Worm (Caenorhabditis elegans) whole organism, L4 larva: ENCODE results near the gene srh-34.

Source experiments
- F26F4.8 ChIP-seq: fragments of 200-800 bp; sonication (Bioruptor generic); conservative IDR thresholded peaks from 2 replicates; pipeline ENCODE4 v1.3.6; 2022; ENCODE audit warnings: missing genetic modification characterization, missing compliant biosample characterization
- F44E2.7 ChIP-seq: fragments of 200-800 bp; sonication (Bioruptor generic); IDR thresholded peaks from 2 replicates; pipeline ENCODE4 v2.1.2; 2022; ENCODE audit warnings: missing genetic modification characterization, missing compliant biosample characterization
- Y5F2A.4 ChIP-seq: fragments of 200-800 bp; sonication (Bioruptor generic); optimal IDR thresholded peaks from 2 replicates; lab custom pipeline; 2018; ENCODE audit warnings: mild to moderate bottlenecking, missing genetic modification characterization, missing compliant biosample characterization
- aha-1 ChIP-seq: fragments of 150-350 bp; peaks from one replicate; lab custom pipeline; 2014; ENCODE audit warnings: missing biosample characterization, missing genetic modification characterization
- ceh-32 ChIP-seq: sonication (generic microtip); optimal IDR thresholded peaks from 2 replicates; lab custom pipeline; 2016; ENCODE audit warnings: mild to moderate bottlenecking, missing genetic modification characterization, missing compliant biosample characterization; ENCODE audit not compliant: poor library complexity
- ceh-44 ChIP-seq: fragments of 200-800 bp; sonication (Bioruptor generic); IDR thresholded peaks from 2 replicates; pipeline ENCODE4 v1.3.6; 2022; ENCODE audit warnings: missing genetic modification reagents, missing genetic modification characterization, missing compliant biosample characterization
- ctbp-1 ChIP-seq: fragments of 200-800 bp; sonication (Bioruptor generic); IDR thresholded peaks from 2 replicates; pipeline ENCODE4 v1.3.6; 2022; ENCODE audit warnings: missing genetic modification reagents, missing genetic modification characterization, missing compliant biosample characterization
- daf-16 ChIP-seq, 3 experiments: sonication (generic microtip); optimal IDR thresholded peaks; 2 replicates each; lab custom pipeline; 2016 to 2017; ENCODE audit warnings: missing genetic modification characterization in 3 of 3, missing genetic modification reagents in 3 of 3, mild to moderate bottlenecking in 2 of 3, missing compliant biosample characterization in 2 of 3, missing biosample characterization in 1 of 3, moderate library complexity in 1 of 3
- daf-19 ChIP-seq: fragments of 200-800 bp; sonication (Bioruptor generic); conservative IDR thresholded peaks from 2 replicates; pipeline ENCODE4 v1.3.6; 2022; ENCODE audit warnings: missing genetic modification characterization, missing compliant biosample characterization
- dmd-6 ChIP-seq: fragments of 200-800 bp; sonication (Bioruptor generic); IDR thresholded peaks from 2 replicates; pipeline ENCODE4 v1.3.6; 2022; ENCODE audit warnings: missing genetic modification reagents, missing genetic modification characterization, missing compliant biosample characterization
- dmd-9 ChIP-seq: fragments of 200-800 bp; sonication (Bioruptor generic); IDR thresholded peaks from 2 replicates; pipeline ENCODE4 v1.3.6; 2022; ENCODE audit warnings: missing genetic modification reagents, missing genetic modification characterization, missing compliant biosample characterization
- duxl-1 ChIP-seq: sonication (generic microtip); optimal IDR thresholded peaks from 2 replicates; lab custom pipeline; 2016; ENCODE audit warnings: mild to moderate bottlenecking, missing genetic modification characterization, moderate library complexity, missing compliant biosample characterization; ENCODE audit not compliant: poor library complexity
- dve-1 ChIP-seq: sonication (generic microtip); optimal IDR thresholded peaks from 2 replicates; lab custom pipeline; 2017; ENCODE audit warnings: antibody characterized with exemption, mild to moderate bottlenecking, missing genetic modification characterization, missing compliant biosample characterization; ENCODE audit not compliant: insufficient read depth
- egl-43 ChIP-seq: fragments of 200-800 bp; sonication (Bioruptor generic); IDR thresholded peaks from 2 replicates; pipeline ENCODE4 v1.3.6; 2022; ENCODE audit warnings: missing genetic modification reagents, missing genetic modification characterization, missing compliant biosample characterization
- fkh-10 ChIP-seq: fragments of 150-350 bp; optimal IDR thresholded peaks from 2 replicates; lab custom pipeline; 2014; ENCODE audit warnings: missing biosample characterization, missing genetic modification reagents, missing genetic modification characterization
- hlh-11 ChIP-seq: fragments of 200-800 bp; sonication (Bioruptor generic); optimal IDR thresholded peaks from 2 replicates; lab custom pipeline; 2018; ENCODE audit warnings: mild to moderate bottlenecking, missing genetic modification characterization, missing compliant biosample characterization
- hlh-30 ChIP-seq: sonication (generic microtip); optimal IDR thresholded peaks from 2 replicates; lab custom pipeline; 2017; ENCODE audit warnings: antibody characterized with exemption, mild to moderate bottlenecking, missing genetic modification characterization, missing compliant biosample characterization; ENCODE audit not compliant: insufficient read depth
- hmg-1.1 ChIP-seq: fragments of 200-800 bp; sonication (Bioruptor generic); IDR thresholded peaks from 2 replicates; pipeline ENCODE4 v1.3.6; 2022; ENCODE audit warnings: missing genetic modification reagents, missing genetic modification characterization, missing compliant biosample characterization
- lim-7 ChIP-seq: fragments of 200-800 bp; sonication (Bioruptor generic); IDR thresholded peaks from 2 replicates; pipeline ENCODE4 v1.3.6; 2022; ENCODE audit warnings: missing genetic modification characterization, missing compliant biosample characterization
- lin-15B ChIP-seq: fragments of 150-350 bp; sonication (generic microtip); optimal IDR thresholded peaks from 3 replicates; lab custom pipeline; 2014; ENCODE audit warnings: missing biosample characterization, missing genetic modification characterization
- nhr-102 ChIP-seq: sonication (generic microtip); optimal IDR thresholded peaks from 2 replicates; lab custom pipeline; 2016; ENCODE audit warnings: mild to moderate bottlenecking, missing genetic modification characterization, moderate library complexity, missing compliant biosample characterization
- nhr-28 ChIP-seq: fragments of 150-350 bp; optimal IDR thresholded peaks from 2 replicates; lab custom pipeline; 2014; ENCODE audit warnings: missing biosample characterization, missing genetic modification characterization
- php-3 ChIP-seq: fragments of 200-800 bp; sonication (Bioruptor generic); IDR thresholded peaks from 2 replicates; pipeline ENCODE4 v1.3.6; 2022; ENCODE audit warnings: missing genetic modification reagents, missing genetic modification characterization, missing compliant biosample characterization
- pqm-1 ChIP-seq: sonication (generic microtip); optimal IDR thresholded peaks from 2 replicates; lab custom pipeline; 2017; ENCODE audit warnings: missing biosample characterization, missing genetic modification characterization
- rbr-2 ChIP-seq: sonication (generic microtip); optimal IDR thresholded peaks from 2 replicates; lab custom pipeline; 2016; ENCODE audit warnings: missing genotype, missing genetic modification characterization, missing compliant biosample characterization
- set-16 ChIP-seq: fragments of 200-800 bp; sonication (Bioruptor generic); IDR thresholded peaks from 2 replicates; pipeline ENCODE4 v1.3.6; 2022; ENCODE audit warnings: missing genetic modification reagents, missing genetic modification characterization, missing compliant biosample characterization
- tra-1 ChIP-seq: fragments of 200-800 bp; sonication (Bioruptor generic); IDR thresholded peaks from 2 replicates; pipeline ENCODE4 v1.3.6; 2022; ENCODE audit warnings: missing genetic modification reagents, missing genetic modification characterization, missing compliant biosample characterization
- unc-130 ChIP-seq: sonication (generic microtip); optimal IDR thresholded peaks from 2 replicates; lab custom pipeline; 2016; ENCODE audit warnings: missing genetic modification reagents, missing genetic modification characterization, missing compliant biosample characterization
- unc-39 ChIP-seq: sonication (generic microtip); optimal IDR thresholded peaks from 2 replicates; lab custom pipeline; 2017; ENCODE audit warnings: missing biosample characterization, missing genetic modification characterization
- unc-62 ChIP-seq, 3 experiments: fragments of 150-350 bp in 1 of 3; sonication (generic microtip); optimal IDR thresholded peaks in 2 of 3; peaks in 1 of 3; 1 replicate in 1 of 3; 2 replicates in 2 of 3; lab custom pipeline; 2014 to 2017; ENCODE audit warnings: missing biosample characterization in 3 of 3, missing genetic modification characterization in 3 of 3, missing genetic modification reagents in 3 of 3, missing genotype in 1 of 3
- zip-11 ChIP-seq: fragments of 200-800 bp; sonication (Bioruptor generic); IDR thresholded peaks from 2 replicates; pipeline ENCODE4 v1.3.6; 2022; ENCODE audit warnings: missing genetic modification characterization, missing compliant biosample characterization
- ztf-7 ChIP-seq: fragments of 150-350 bp; optimal IDR thresholded peaks from 2 replicates; lab custom pipeline; 2014; ENCODE audit warnings: missing biosample characterization, missing genetic modification characterization

Gene srh-34

DNA sequence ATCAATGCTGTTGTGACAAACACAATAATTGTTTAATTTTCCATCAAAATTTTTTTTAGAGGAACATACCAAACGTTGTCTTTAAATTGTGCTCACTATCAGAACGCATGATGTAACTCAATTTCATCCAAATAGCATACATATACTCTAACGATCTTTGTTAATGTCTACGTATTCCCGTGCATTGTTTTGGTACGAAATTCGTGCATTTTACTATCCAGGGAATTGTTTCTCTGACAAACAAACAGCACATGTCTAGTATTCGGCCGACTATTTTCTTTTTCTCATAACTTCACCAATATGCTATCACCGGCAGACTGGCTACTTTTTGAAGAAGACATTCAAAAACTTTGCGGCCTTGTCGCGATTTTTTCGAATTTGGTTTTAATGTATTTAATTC is 45.0 kb upstream of the srh-34 start, which contains the start of gene str-196:
Gene str-196 (plus strand): TSS at position 301 of the 400 bp plus-strand sequence.
- TF ChIP-seq hmg-1.1 (no peak), unc-130 (no peak), F26F4.8 (GFP tag; lab: Robert Waterston, UW) (no peak), ceh-32 (tag; lab: Kevin White, UChicago) (no peak), ceh-44 (GFP tag; lab: Robert Waterston, UW) (no peak), zip-11 (GFP tag; lab: Robert Waterston, UW) (no peak), lin-15B (tag; lab: Kevin White, UChicago) (no peak)

DNA sequence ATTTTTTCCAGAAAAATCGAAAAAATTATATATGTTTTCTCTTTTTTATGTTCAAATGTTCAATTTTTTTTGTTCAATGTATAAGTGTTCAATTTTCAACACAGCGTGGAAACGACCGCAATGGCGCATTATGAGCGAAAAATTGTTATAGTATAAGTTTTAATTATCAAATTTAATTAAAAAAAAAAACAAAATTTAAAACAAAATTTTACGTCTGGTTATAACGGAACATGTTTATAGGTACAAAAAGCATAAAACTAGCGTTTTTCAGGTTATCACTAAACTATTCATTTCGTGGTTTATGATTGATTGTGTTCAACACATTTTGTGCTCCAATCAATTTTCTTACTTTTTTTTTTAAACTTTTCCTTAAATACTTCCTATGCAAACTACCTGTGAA is 42.8 kb upstream of the srh-34 start, which contains the start of gene nhr-106:
Gene nhr-106 (plus strand): TSS at position 301 of the 400 bp plus-strand sequence.
- TF ChIP-seq pqm-1 (tag; lab: Kevin White, UChicago) (peak; percentile 20), daf-19 (GFP tag; lab: Robert Waterston, UW) (no peak), daf-16 (GFP tag; optimal IDR thresholded peaks at IDR 0.05; lab: Kevin White, UChicago) (no peak), daf-16 (tag; optimal IDR thresholded peaks at IDR 0.05; lab: Kevin White, UChicago) (peak; percentile 26), dve-1 (tag; lab: Kevin White, UChicago) (no peak), dmd-6 (GFP tag; lab: Robert Waterston, UW) (peak; percentile 48; the same call in 1 of the 2 replicates), unc-62 (GFP tag; optimal IDR thresholded peaks at IDR 0.05 in 1 of 2; lab: Kevin White, UChicago) (no peak), unc-62 (tag; optimal IDR thresholded peaks at IDR 0.05; lab: Kevin White, UChicago) (no peak), nhr-28 (tag; lab: Kevin White, UChicago) (peak; percentile 78), unc-130 (no peak), zip-11 (GFP tag; lab: Robert Waterston, UW) (no peak)

DNA sequence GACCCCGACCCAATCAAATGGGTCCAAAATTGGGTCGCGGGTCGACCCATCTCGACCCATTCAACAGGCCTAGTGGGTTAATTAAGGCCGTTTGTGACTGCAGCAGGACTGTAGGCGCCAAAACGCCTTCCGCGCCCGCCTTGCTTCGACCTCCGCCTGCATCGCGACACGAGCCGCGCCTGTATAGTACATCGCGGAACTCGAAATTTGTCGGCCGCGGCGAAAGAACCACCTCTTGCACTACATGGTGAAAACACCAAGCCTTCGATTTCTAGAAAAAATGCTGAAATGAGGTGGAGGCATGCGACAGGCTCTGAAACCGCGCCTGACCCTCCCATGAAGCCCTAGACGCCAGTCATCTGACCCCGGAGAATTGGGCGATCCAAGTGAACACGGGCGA is 41.5 kb upstream of the srh-34 start:
- TF ChIP-seq F44E2.7 (GFP tag; lab: Robert Waterston, UW) (no peak), lim-7 (0 out of 2 replicates have a peak, but pooled peaks have one; percentile 3), aha-1 (tag; lab: Kevin White, UChicago) (peak; percentile 11), set-16 (GFP tag; lab: Robert Waterston, UW) (peak; percentile 64), egl-43 (0 out of 2 replicates have a peak, but pooled peaks have one; percentile 63)
- TF ChIP-seq, all 104 proteins: peak for 4

ce11 chrV:486684-487083 is 40.2 kb upstream of the srh-34 start, which contains the start of gene nhr-211:
Gene nhr-211 (plus strand): TSS chrV:486984.
- TF ChIP-seq dmd-9 (no peak), dve-1 (tag; lab: Kevin White, UChicago) (no peak)

DNA sequence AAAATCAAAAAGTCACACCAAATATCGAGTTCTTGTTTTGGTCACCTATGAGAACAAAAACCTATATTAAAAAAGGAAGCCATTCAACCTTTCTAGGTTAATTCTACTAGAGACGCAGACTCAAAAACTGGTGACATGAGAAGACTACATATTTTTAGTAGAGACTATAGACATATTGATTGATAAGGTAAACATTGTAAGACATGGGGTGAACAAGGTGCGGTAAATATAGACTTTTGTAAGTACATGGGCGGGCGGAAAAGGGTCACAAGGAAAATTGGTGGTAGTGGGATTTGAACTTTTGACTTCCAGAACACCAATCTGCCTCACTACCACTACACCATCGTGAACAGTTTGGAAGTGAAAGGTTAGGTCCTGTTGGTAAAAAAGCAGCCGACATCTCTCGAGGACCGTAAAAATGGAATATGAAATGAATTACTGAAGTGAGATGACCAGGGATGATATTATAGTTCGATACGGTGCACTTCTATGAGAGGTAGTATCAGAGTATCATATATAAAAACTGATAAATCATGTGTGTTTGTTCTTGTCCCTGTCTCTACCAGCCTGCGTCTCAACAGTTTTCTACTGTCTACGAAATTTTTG is 37.9 kb upstream of the srh-34 start, which contains the start of gene nhr-212:
Gene nhr-212 (plus strand): TSS at position 573 of the 606 bp plus-strand sequence.
- TF ChIP-seq daf-16 (GFP tag; optimal IDR thresholded peaks at IDR 0.05; lab: Kevin White, UChicago): no peak
- peak; percentile 47 for TF ChIP-seq daf-16 (tag; optimal IDR thresholded peaks at IDR 0.05; lab: Kevin White, UChicago)
- TF ChIP-seq duxl-1 (tag; lab: Kevin White, UChicago): no peak
- peak; percentile 82 for TF ChIP-seq nhr-28 (tag; lab: Kevin White, UChicago)
- no peak for TF ChIP-seq fkh-10 (GFP tag; lab: Kevin White, UChicago)
- peak; percentile 45 for TF ChIP-seq dve-1 (tag; lab: Kevin White, UChicago)
- TF ChIP-seq nhr-102: no peak
- peak; percentile 25; the same call in 1 of the 2 replicates for TF ChIP-seq dmd-6 (GFP tag; lab: Robert Waterston, UW)
- TF ChIP-seq hlh-11 (tag; lab: Kevin White, UChicago): peak; percentile 26
- 0 out of 2 replicates have a peak, but pooled peaks have one; percentile 16 for TF ChIP-seq tra-1 (GFP tag; lab: Robert Waterston, UW)
- TF ChIP-seq hlh-30: peak; percentile 28
- no peak for TF ChIP-seq ztf-7 (tag; lab: Kevin White, UChicago)
- no peak for TF ChIP-seq ctbp-1
- no peak for TF ChIP-seq Y5F2A.4 (GFP tag; lab: Kevin White, UChicago)
- peak; percentile 13 for TF ChIP-seq pqm-1 (tag; lab: Kevin White, UChicago)
- no peak for TF ChIP-seq rbr-2 (tag; lab: Kevin White, UChicago)
- no peak for TF ChIP-seq unc-39
- 0 out of 2 replicates have a peak, but pooled peaks have one; percentile 10 for TF ChIP-seq php-3 (GFP tag; lab: Robert Waterston, UW)
